Worm (Caenorhabditis elegans) whole organism, young adult: ENCODE results near the gene cec-3.

Experiments
- F57A8.1 ChIP-seq: fragments of 200-800 bp; sonication (Bioruptor generic); optimal IDR thresholded peaks from 2 replicates; lab custom pipeline; 2018; ENCODE audit warnings: mild to moderate bottlenecking, missing genetic modification characterization, moderate library complexity, missing compliant biosample characterization
- ceh-91 ChIP-seq: fragments of 200-800 bp; sonication (Bioruptor generic); IDR thresholded peaks from 2 replicates; pipeline ENCODE4 v1.3.6; 2022; ENCODE audit warnings: missing genetic modification reagents, missing genetic modification characterization, missing compliant biosample characterization
- efl-1 ChIP-seq: fragments of 150-350 bp; optimal IDR thresholded peaks from 2 replicates; lab custom pipeline; 2014; ENCODE audit warnings: missing biosample characterization, missing genetic modification reagents, missing genetic modification characterization
- egl-18 ChIP-seq: fragments of 200-800 bp; sonication (Bioruptor generic); IDR thresholded peaks from 2 replicates; pipeline ENCODE4 v1.3.6; 2022; ENCODE audit warnings: missing genetic modification reagents, missing genetic modification characterization, missing compliant biosample characterization
- sea-2 ChIP-seq: fragments of 200-800 bp; sonication (Bioruptor generic); IDR thresholded peaks from 2 replicates; pipeline ENCODE4 v1.3.6; 2022; ENCODE audit warnings: missing genetic modification characterization, missing compliant biosample characterization
- sptf-2 ChIP-seq: fragments of 200-800 bp; sonication (Bioruptor generic); optimal IDR thresholded peaks from 2 replicates; lab custom pipeline; 2018; ENCODE audit warnings: mild to moderate bottlenecking, missing genetic modification characterization, missing compliant biosample characterization
- tbp1 ChIP-seq: fragments of 200-800 bp; sonication (Bioruptor generic); optimal IDR thresholded peaks from 2 replicates; lab custom pipeline; 2018; ENCODE audit warnings: mild to moderate bottlenecking, missing genetic modification characterization, missing compliant biosample characterization
- unc-130 ChIP-seq: sonication (generic microtip); optimal IDR thresholded peaks from 2 replicates; lab custom pipeline; 2016; ENCODE audit warnings: missing genetic modification reagents, missing genetic modification characterization, missing compliant biosample characterization
- ztf-26 ChIP-seq: sonication (generic microtip); optimal IDR thresholded peaks from 2 replicates; lab custom pipeline; 2017; ENCODE audit warnings: missing genetic modification characterization, missing compliant biosample characterization

DNA sequence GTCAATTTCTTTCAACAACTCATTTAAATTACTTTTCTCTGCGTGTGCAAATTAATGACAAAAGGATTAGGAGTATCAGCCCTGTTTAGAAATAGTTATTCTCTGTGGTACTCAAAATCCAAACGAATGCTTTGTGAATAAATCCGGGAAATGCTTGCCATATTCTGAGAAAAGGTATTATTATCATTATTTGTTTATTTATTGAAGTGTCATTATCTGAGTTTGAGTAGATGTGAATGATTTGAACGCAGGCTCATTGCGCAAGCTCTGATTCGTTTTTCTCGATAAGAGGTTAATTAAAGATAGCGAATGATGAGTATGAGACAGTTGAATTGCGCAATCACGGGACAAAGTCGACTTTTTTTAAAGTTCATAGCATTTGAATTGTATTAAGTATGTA is 29.5 kb downstream of the cec-3 start:
- no peak for TF ChIP-seq efl-1
- TF ChIP-seq ceh-91 (GFP tag; lab: Robert Waterston, UW): no peak
- TF ChIP-seq sea-2: no peak
- no peak for TF ChIP-seq ztf-26 (tag; lab: Kevin White, UChicago)
- no peak for TF ChIP-seq F57A8.1 (GFP tag; lab: Kevin White, UChicago)
- no peak for TF ChIP-seq tbp1 (GFP tag; lab: Kevin White, UChicago)
- TF ChIP-seq unc-130: no peak
- no peak for TF ChIP-seq sptf-2
- TF ChIP-seq egl-18 (GFP tag; lab: Robert Waterston, UW): no peak
